Worm (Caenorhabditis elegans): Measurements from ENCODE around the gene T09A5.4.
A peak's percentile ranks its signal among the peaks of the same experiment; 100 is the strongest.

The T09A5.4 gene

DNA sequence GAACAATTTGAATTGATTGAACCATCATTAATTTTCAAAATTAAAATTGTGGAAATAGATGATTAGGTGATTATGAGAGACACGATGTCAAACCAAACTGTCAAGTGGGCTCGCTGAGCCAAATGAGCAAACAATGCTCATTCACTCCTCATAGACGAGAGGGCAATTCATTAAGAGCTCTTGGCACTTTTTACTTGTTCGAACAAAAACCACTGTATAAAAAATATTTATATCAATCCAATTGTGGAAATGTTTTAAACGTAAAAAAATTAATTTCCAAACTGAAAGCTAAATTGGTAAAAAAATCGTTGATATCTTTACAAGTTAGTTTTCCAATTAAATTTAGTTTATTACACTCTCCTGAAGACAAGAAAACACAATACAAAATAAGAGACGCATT is 3.7 kb downstream of the T09A5.4 start, which contains the start of gene acr-7:
acr-7 (minus strand) TSS at position 101 of the 400 bp plus-strand sequence.
- TF ChIP-seq nhr-111 (GFP tag; optimal IDR thresholded peaks at IDR 0.05): no peak
- TF ChIP-seq lir-3 (tag; optimal IDR thresholded peaks at IDR 0.05): no peak
- no peak for TF ChIP-seq Y75B8A.6 (GFP tag; IDR thresholded peaks at IDR 0.05)
- TF ChIP-seq zag-1 (tag; optimal IDR thresholded peaks at IDR 0.05): no peak
- TF ChIP-seq hmg-1.1 (GFP tag; IDR thresholded peaks at IDR 0.05): no peak
- TF ChIP-seq ctbp-1 (GFP tag; IDR thresholded peaks at IDR 0.05): no peak
- TF ChIP-seq F49E8.2 (tag; optimal IDR thresholded peaks at IDR 0.05; ENCODE audit: borderline replicate concordance): no peak
- no peak for TF ChIP-seq madf-5 (GFP tag; IDR thresholded peaks at IDR 0.05)
- TF ChIP-seq daf-8 (GFP tag; IDR thresholded peaks at IDR 0.05): no peak
- TF ChIP-seq nhr-76 (tag; optimal IDR thresholded peaks at IDR 0.05): no peak
- no peak for TF ChIP-seq mxl-2 (GFP tag; conservative IDR thresholded peaks at IDR 0.05)
- no peak for TF ChIP-seq lin-1 (GFP tag; IDR thresholded peaks at IDR 0.05)
- TF ChIP-seq lin-15B (tag; optimal IDR thresholded peaks at IDR 0.05): no peak
- no peak for TF ChIP-seq ztf-11 (tag; optimal IDR thresholded peaks at IDR 0.05)
- no peak for TF ChIP-seq mxl-3 (GFP tag; optimal IDR thresholded peaks at IDR 0.05)
- no peak for TF ChIP-seq daf-19 (GFP tag; conservative IDR thresholded peaks at IDR 0.05)
- no peak for TF ChIP-seq fos-1 (tag; optimal IDR thresholded peaks at IDR 0.05)
- no peak for TF ChIP-seq hlh-30 (tag; optimal IDR thresholded peaks at IDR 0.05; ENCODE audit: insufficient read depth)
- TF ChIP-seq dve-1 (tag; optimal IDR thresholded peaks at IDR 0.05; ENCODE audit: insufficient read depth): no peak
- TF ChIP-seq ceh-44 (GFP tag; IDR thresholded peaks at IDR 0.05): no peak

DNA sequence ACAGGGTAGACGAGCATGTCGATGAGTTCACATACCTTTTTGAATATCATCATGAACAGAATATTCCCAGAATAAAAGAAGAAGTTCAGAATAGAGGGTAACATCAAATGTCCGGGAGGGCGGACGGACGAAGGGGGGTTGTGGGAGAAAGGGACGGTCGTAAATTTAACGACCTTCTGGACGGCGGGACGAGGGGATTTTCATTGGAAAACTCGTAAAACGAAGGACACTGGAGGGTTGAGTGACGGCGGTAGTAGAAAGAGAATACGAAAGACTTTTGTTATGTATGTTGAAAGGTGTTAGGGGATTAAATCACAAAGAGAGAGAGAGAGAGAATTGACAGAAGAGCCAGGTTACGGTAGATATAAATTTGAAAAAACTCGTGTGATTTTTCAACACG is 4.6 kb downstream of the T09A5.4 start:
- TF ChIP-seq lsy-2 (tag; optimal IDR thresholded peaks at IDR 0.05): peak in 1 of 2 experiments; percentile 1
- no peak for TF ChIP-seq dpl-1 (GFP tag; optimal IDR thresholded peaks at IDR 0.05)
- peak; percentile 84 for TF ChIP-seq php-3 (GFP tag; IDR thresholded peaks at IDR 0.05)

DNA sequence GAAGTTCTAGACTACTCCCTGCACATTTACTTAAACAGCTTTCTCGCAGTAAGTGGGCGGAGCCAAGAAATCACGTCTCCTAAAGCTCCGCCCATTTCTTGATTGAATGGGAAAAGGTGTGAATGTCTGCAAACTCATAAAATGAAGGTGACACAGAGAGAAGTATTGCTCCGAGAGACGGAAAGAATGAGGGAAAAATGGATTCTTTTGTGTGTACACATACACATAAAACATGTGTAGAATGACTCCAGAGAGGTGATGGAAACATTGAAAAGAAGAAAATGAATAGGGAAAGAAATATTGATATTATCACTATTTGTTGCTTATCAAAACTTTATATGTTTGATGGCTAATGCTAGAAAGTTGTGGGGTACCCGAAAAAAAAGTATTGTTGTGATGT is 5.5 kb downstream of the T09A5.4 start:
- TF ChIP-seq mep-1 (tag; optimal IDR thresholded peaks at IDR 0.05) (peak; percentile 6), skn-1 (tag; optimal IDR thresholded peaks at IDR 0.05) (no peak), daf-16 (GFP tag; optimal IDR thresholded peaks at IDR 0.05) (no peak), daf-16 (tag; optimal IDR thresholded peaks at IDR 0.05) (peak; percentile 51), dve-1 (tag; optimal IDR thresholded peaks at IDR 0.05; ENCODE audit: insufficient read depth) (peak; percentile 60), ZK546.5 (tag; optimal IDR thresholded peaks at IDR 0.05) (no peak), php-3 (GFP tag; IDR thresholded peaks at IDR 0.05) (peak; percentile 44; the same call in 1 of the 2 replicates), hlh-30 (tag; optimal IDR thresholded peaks at IDR 0.05; ENCODE audit: insufficient read depth) (peak; percentile 9), hmg-1.1 (GFP tag; IDR thresholded peaks at IDR 0.05) (0 out of 2 replicates have a peak, but pooled peaks have one; percentile 37), F37D6.2 (tag; optimal IDR thresholded peaks at IDR 0.05) (no peak), pqm-1 (tag; optimal IDR thresholded peaks at IDR 0.05) (peak; percentile 73), nhr-28 (tag; optimal IDR thresholded peaks at IDR 0.05) (peak; percentile 58), nhr-42 (GFP tag; IDR thresholded peaks at IDR 0.05) (no peak)

DNA sequence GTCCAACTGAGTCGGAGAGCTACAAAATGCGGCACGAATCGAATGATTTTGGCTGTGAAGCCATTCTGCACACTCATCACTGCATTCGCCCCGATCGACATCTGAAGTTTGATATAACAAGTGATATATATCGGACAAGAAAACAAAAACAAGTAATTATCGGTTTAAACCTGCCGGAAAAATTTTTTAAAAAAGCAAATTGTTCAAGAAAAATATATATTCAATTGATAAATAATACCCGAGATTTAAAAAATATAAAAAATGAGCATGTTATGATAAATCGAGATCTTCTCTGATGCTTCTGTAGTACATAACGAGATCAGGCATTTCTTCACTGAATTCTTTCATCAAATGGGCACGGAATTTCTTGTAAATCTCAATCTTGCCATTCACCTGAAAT is 7.7 kb downstream of the T09A5.4 start, which contains the start of gene T09A5.5:
T09A5.5 (minus strand) TSS at position 101 of the 400 bp plus-strand sequence.
- TF ChIP-seq snpc-4 (tag; optimal IDR thresholded peaks at IDR 0.05) (no peak), ceh-32 (tag; optimal IDR thresholded peaks at IDR 0.05; ENCODE audit: poor library complexity) (no peak), ama-1 (optimal IDR thresholded peaks at IDR 0.05) (no peak), mxl-3 (GFP tag; optimal IDR thresholded peaks at IDR 0.05) (no peak), tra-1 (GFP tag; IDR thresholded peaks at IDR 0.05) (no peak), fos-1 (tag; optimal IDR thresholded peaks at IDR 0.05) (no peak), ZK337.2 (GFP tag; IDR thresholded peaks at IDR 0.05) (no peak), lin-39 (tag; optimal IDR thresholded peaks at IDR 0.05) (no peak), Y5F2A.4 (GFP tag; optimal IDR thresholded peaks at IDR 0.05) (no peak), F10B5.3 (tag; optimal IDR thresholded peaks at IDR 0.05) (no peak), daf-12 (tag; optimal IDR thresholded peaks at IDR 0.05) (no peak), madf-5 (GFP tag; IDR thresholded peaks at IDR 0.05) (no peak), R02D3.7 (tag; optimal IDR thresholded peaks at IDR 0.05) (no peak), fkh-10 (GFP tag; optimal IDR thresholded peaks at IDR 0.05) (no peak), nhr-42 (GFP tag; IDR thresholded peaks at IDR 0.05) (no peak), set-16 (GFP tag; IDR thresholded peaks at IDR 0.05) (no peak), nhr-102 (tag; optimal IDR thresholded peaks at IDR 0.05) (no peak), dve-1 (tag; optimal IDR thresholded peaks at IDR 0.05; ENCODE audit: insufficient read depth) (no peak), lin-38 (GFP tag; IDR thresholded peaks at IDR 0.05) (no peak), zfp-2 (tag; optimal IDR thresholded peaks at IDR 0.05) (no peak)
